Worm (Caenorhabditis elegans) whole organism, L1 larva: ENCODE results near the gene drp-1.

Source experiments
- C04F5.9 ChIP-seq: sonication (generic microtip); optimal IDR thresholded peaks from 2 replicates; lab custom pipeline; 2016; ENCODE audit warnings: missing genetic modification characterization, missing compliant biosample characterization
- C34B4.2 ChIP-seq: sonication (generic microtip); optimal IDR thresholded peaks from 2 replicates; lab custom pipeline; 2017; ENCODE audit warnings: mild to moderate bottlenecking, missing genetic modification characterization, missing compliant biosample characterization
- Y116A8C.19 ChIP-seq: sonication (generic microtip); optimal IDR thresholded peaks from 2 replicates; lab custom pipeline; 2016; ENCODE audit warnings: missing compliant biosample characterization, missing genetic modification characterization, borderline replicate concordance
- ama-1 ChIP-seq: fragments of 150-350 bp; optimal IDR thresholded peaks from 2 replicates; lab custom pipeline; 2014
- ceh-63 ChIP-seq: fragments of 200-800 bp; sonication (Bioruptor generic); optimal IDR thresholded peaks from 2 replicates; lab custom pipeline; 2018; ENCODE audit warnings: mild to moderate bottlenecking, missing genetic modification characterization, missing compliant biosample characterization
- ceh-8 ChIP-seq: fragments of 200-800 bp; sonication (Bioruptor generic); optimal IDR thresholded peaks from 2 replicates; lab custom pipeline; 2018; ENCODE audit warnings: mild to moderate bottlenecking, missing genetic modification characterization, moderate library complexity, missing compliant biosample characterization
- ceh-82 ChIP-seq, 3 experiments: fragments of 150-350 bp in 1 of 3; sonication (generic microtip) in 2 of 3; optimal IDR thresholded peaks; 2 replicates each; lab custom pipeline; 2014 to 2017; ENCODE audit warnings: missing biosample characterization in 3 of 3, missing genetic modification characterization in 3 of 3
- ceh-88 ChIP-seq: fragments of 200-800 bp; sonication (Bioruptor generic); IDR thresholded peaks from 2 replicates; pipeline ENCODE4 v1.3.6; 2022; ENCODE audit warnings: missing genetic modification characterization, missing compliant biosample characterization
- dpl-1 ChIP-seq, 3 experiments: fragments of 150-350 bp in 2 of 3; sonication (generic microtip) in 1 of 3; optimal IDR thresholded peaks; 2 replicates each; lab custom pipeline; 2014 to 2017; ENCODE audit warnings: missing biosample characterization in 3 of 3, missing genetic modification characterization in 3 of 3, missing genetic modification reagents in 3 of 3
- dsc-1 ChIP-seq: sonication (generic microtip); optimal IDR thresholded peaks from 2 replicates; lab custom pipeline; 2016; ENCODE audit warnings: mild to moderate bottlenecking, missing genetic modification characterization, missing compliant biosample characterization
- efl-1 ChIP-seq, 4 experiments: fragments of 150-350 bp; optimal IDR thresholded peaks in 3 of 4; peaks in 1 of 4; 1 replicate in 1 of 4; 2 replicates in 3 of 4; lab custom pipeline; 2014; ENCODE audit warnings: missing biosample characterization in 2 of 4, missing genetic modification characterization in 2 of 4, missing genetic modification reagents in 2 of 4
- efl-3 ChIP-seq: fragments of 200-800 bp; sonication (Bioruptor generic); optimal IDR thresholded peaks from 2 replicates; lab custom pipeline; 2018; ENCODE audit warnings: mild to moderate bottlenecking, missing genetic modification characterization, missing compliant biosample characterization
- elt-2 ChIP-seq: sonication (generic microtip); optimal IDR thresholded peaks from 2 replicates; lab custom pipeline; 2016; ENCODE audit warnings: missing genetic modification characterization, mild to moderate bottlenecking, inconsistent platforms, missing compliant biosample characterization, missing genetic modification reagents
- elt-3 ChIP-seq, 6 experiments: fragments of 150-350 bp in 1 of 6; sonication (generic microtip); optimal IDR thresholded peaks; 2 replicates each; lab custom pipeline; 2017 to 2018; ENCODE audit warnings: missing biosample characterization in 6 of 6, missing genetic modification characterization in 6 of 6, inconsistent platforms in 1 of 6
- ets-5 ChIP-seq: fragments of 200-800 bp; sonication (Bioruptor generic); IDR thresholded peaks from 2 replicates; pipeline ENCODE4 v1.3.6; 2022; ENCODE audit warnings: missing genetic modification characterization, missing compliant biosample characterization
- fkh-4 ChIP-seq: sonication (generic microtip); optimal IDR thresholded peaks from 2 replicates; lab custom pipeline; 2016; ENCODE audit warnings: missing compliant biosample characterization, missing genetic modification characterization, borderline replicate concordance
- fkh-8 ChIP-seq: sonication (generic microtip); optimal IDR thresholded peaks from 2 replicates; lab custom pipeline; 2016; ENCODE audit warnings: mild to moderate bottlenecking, missing genetic modification characterization, missing compliant biosample characterization
- hlh-4 ChIP-seq: sonication (generic microtip); optimal IDR thresholded peaks from 2 replicates; lab custom pipeline; 2016; ENCODE audit warnings: mild to moderate bottlenecking, missing genetic modification characterization, missing compliant biosample characterization
- irx-1 ChIP-seq: sonication (generic microtip); optimal IDR thresholded peaks from 2 replicates; lab custom pipeline; 2016; ENCODE audit warnings: missing genetic modification characterization, missing compliant biosample characterization
- jun-1 ChIP-seq: fragments of 150-350 bp; optimal IDR thresholded peaks from 2 replicates; lab custom pipeline; 2014; ENCODE audit warnings: missing biosample characterization, missing genetic modification reagents, missing genetic modification characterization
- lin-14 ChIP-seq: fragments of 200-800 bp; sonication (Bioruptor generic); optimal IDR thresholded peaks from 2 replicates; lab custom pipeline; 2018; ENCODE audit warnings: mild to moderate bottlenecking, missing genetic modification characterization, moderate library complexity, missing compliant biosample characterization
- lin-15B ChIP-seq: fragments of 150-350 bp; sonication (generic microtip); optimal IDR thresholded peaks from 3 replicates; lab custom pipeline; 2014; ENCODE audit warnings: missing biosample characterization, missing genetic modification characterization
- lin-35 ChIP-seq, 2 experiments: fragments of 150-350 bp; optimal IDR thresholded peaks; 2 replicates each; lab custom pipeline; 2014; ENCODE audit warnings: missing biosample characterization in 2 of 2, missing genetic modification characterization in 2 of 2, missing genetic modification reagents in 2 of 2
- lin-39 ChIP-seq: fragments of 150-350 bp; optimal IDR thresholded peaks from 2 replicates; lab custom pipeline; 2014; ENCODE audit warnings: missing biosample characterization, missing genetic modification reagents, missing genetic modification characterization
- lir-3 ChIP-seq: sonication (generic microtip); optimal IDR thresholded peaks from 2 replicates; lab custom pipeline; 2016; ENCODE audit warnings: mild to moderate bottlenecking, missing genetic modification characterization, moderate library complexity, missing compliant biosample characterization; ENCODE audit not compliant: poor library complexity
- lsy-2 ChIP-seq, 2 experiments: fragments of 150-350 bp; optimal IDR thresholded peaks; 2 replicates each; lab custom pipeline; 2014; ENCODE audit warnings: missing biosample characterization in 2 of 2, missing genetic modification characterization in 2 of 2
- mab-9 ChIP-seq: fragments of 200-800 bp; sonication (Bioruptor generic); IDR thresholded peaks from 2 replicates; pipeline ENCODE4 v1.3.6; 2022; ENCODE audit warnings: missing genetic modification reagents, missing genetic modification characterization, missing compliant biosample characterization
- mdl-1 ChIP-seq, 2 experiments: fragments of 150-350 bp; optimal IDR thresholded peaks; 2 replicates each; lab custom pipeline; 2014 to 2017; ENCODE audit warnings: missing biosample characterization in 2 of 2, missing genetic modification characterization in 2 of 2, inconsistent platforms in 1 of 2
- mef-2 ChIP-seq: fragments of 150-350 bp; optimal IDR thresholded peaks from 2 replicates; lab custom pipeline; 2014; ENCODE audit warnings: missing biosample characterization, missing genetic modification characterization
- mep-1 ChIP-seq: fragments of 150-350 bp; optimal IDR thresholded peaks from 2 replicates; lab custom pipeline; 2014; ENCODE audit warnings: missing biosample characterization, missing genetic modification characterization
- nhr-20 ChIP-seq: sonication (generic microtip); optimal IDR thresholded peaks from 2 replicates; lab custom pipeline; 2016; ENCODE audit warnings: mild to moderate bottlenecking, missing genetic modification characterization, missing compliant biosample characterization
- nhr-237 ChIP-seq: fragments of 150-350 bp; optimal IDR thresholded peaks from 2 replicates; lab custom pipeline; 2014; ENCODE audit warnings: missing biosample characterization, missing genetic modification characterization
- nhr-47 ChIP-seq: sonication (generic microtip); optimal IDR thresholded peaks from 2 replicates; lab custom pipeline; 2016; ENCODE audit warnings: mild to moderate bottlenecking, missing genetic modification characterization, moderate library complexity, missing compliant biosample characterization
- nhr-71 ChIP-seq: sonication (generic microtip); optimal IDR thresholded peaks from 2 replicates; lab custom pipeline; 2016; ENCODE audit warnings: mild to moderate bottlenecking, missing genetic modification characterization, moderate library complexity, missing compliant biosample characterization
- nhr-77 ChIP-seq: fragments of 150-350 bp; optimal IDR thresholded peaks from 2 replicates; lab custom pipeline; 2014; ENCODE audit warnings: missing biosample characterization, missing genetic modification characterization
- nhr-84 ChIP-seq: sonication (generic microtip); optimal IDR thresholded peaks from 2 replicates; lab custom pipeline; 2017; ENCODE audit warnings: missing biosample characterization, missing genetic modification characterization
- nhr-85 ChIP-seq: sonication (generic microtip); peaks from one replicate; lab custom pipeline; 2016; ENCODE audit warnings: missing genetic modification characterization, inconsistent platforms, missing compliant biosample characterization
- pag-3 ChIP-seq: sonication (generic microtip); optimal IDR thresholded peaks from 2 replicates; lab custom pipeline; 2017; ENCODE audit warnings: missing genetic modification characterization, mild to moderate bottlenecking, missing compliant biosample characterization, antibody characterized with exemption, borderline replicate concordance; ENCODE audit not compliant: insufficient read depth
- pax-3 ChIP-seq: fragments of 200-800 bp; sonication (Bioruptor generic); optimal IDR thresholded peaks from 2 replicates; lab custom pipeline; 2018; ENCODE audit warnings: mild to moderate bottlenecking, missing genetic modification characterization, moderate library complexity, missing compliant biosample characterization
- pqm-1 ChIP-seq: sonication (generic microtip); optimal IDR thresholded peaks from 3 replicates; lab custom pipeline; 2017; ENCODE audit warnings: missing biosample characterization, missing genetic modification characterization
- rnt-1 ChIP-seq: sonication (generic microtip); optimal IDR thresholded peaks from 2 replicates; lab custom pipeline; 2016; ENCODE audit warnings: mild to moderate bottlenecking, missing genetic modification characterization, moderate library complexity, missing compliant biosample characterization
- snu-23 ChIP-seq: sonication (generic microtip); optimal IDR thresholded peaks from 2 replicates; lab custom pipeline; 2016; ENCODE audit warnings: missing genetic modification characterization, missing compliant biosample characterization
- sptf-1 ChIP-seq: fragments of 150-350 bp; optimal IDR thresholded peaks from 2 replicates; lab custom pipeline; 2014; ENCODE audit warnings: missing biosample characterization, missing genetic modification characterization
- tlp-1 ChIP-seq: fragments of 150-350 bp; optimal IDR thresholded peaks from 2 replicates; lab custom pipeline; 2014; ENCODE audit warnings: missing biosample characterization, missing genetic modification characterization
- unc-30 ChIP-seq: sonication (generic microtip); optimal IDR thresholded peaks from 2 replicates; lab custom pipeline; 2017; ENCODE audit warnings: missing biosample characterization, missing genetic modification characterization
- unc-62 ChIP-seq: fragments of 150-350 bp; optimal IDR thresholded peaks from 2 replicates; lab custom pipeline; 2014; ENCODE audit warnings: missing biosample characterization, missing genetic modification reagents, missing genetic modification characterization
- unc-86 ChIP-seq: sonication (generic microtip); optimal IDR thresholded peaks from 2 replicates; lab custom pipeline; 2016; ENCODE audit warnings: missing genetic modification characterization, missing compliant biosample characterization
- xbp-1 ChIP-seq: sonication (generic microtip); optimal IDR thresholded peaks from 2 replicates; lab custom pipeline; 2016; ENCODE audit warnings: missing genetic modification characterization, missing compliant biosample characterization
- zip-4 ChIP-seq: fragments of 200-800 bp; sonication (Bioruptor generic); optimal IDR thresholded peaks from 2 replicates; lab custom pipeline; 2018; ENCODE audit warnings: mild to moderate bottlenecking, missing genetic modification characterization, moderate library complexity, missing compliant biosample characterization

Gene drp-1

ce11 chrIV:5582267-5582666 lies 44.0 kb downstream of the drp-1 start:
- TF ChIP-seq nhr-237 (tag; lab: Kevin White, UChicago) (no peak), Y116A8C.19 (tag; lab: Kevin White, UChicago) (no peak), rnt-1 (no peak), nhr-20 (tag; lab: Kevin White, UChicago) (peak; percentile 31), zip-4 (GFP tag; lab: Kevin White, UChicago) (no peak), C34B4.2 (tag; lab: Kevin White, UChicago) (no peak), efl-1 (optimal IDR thresholded peaks at IDR 0.05; lab: Kevin White, UChicago) (peak in 1 of 2 experiments; percentile 7), efl-1 (GFP tag; optimal IDR thresholded peaks at IDR 0.05 in 1 of 2; lab: Kevin White, UChicago) (no peak), xbp-1 (tag; lab: Kevin White, UChicago) (no peak), mdl-1 (tag; optimal IDR thresholded peaks at IDR 0.05; lab: Kevin White, UChicago) (peak in 1 of 2 experiments; percentile 54), nhr-85 (tag; lab: Kevin White, UChicago) (no peak), unc-62 (GFP tag; lab: Kevin White, UChicago) (no peak), sptf-1 (tag; lab: Kevin White, UChicago) (no peak), lin-15B (tag; lab: Kevin White, UChicago) (no peak), unc-86 (tag; lab: Kevin White, UChicago) (peak; percentile 17), lin-14 (peak; percentile 77), C04F5.9 (tag; lab: Kevin White, UChicago) (no peak), ama-1 (no peak), hlh-4 (tag; lab: Kevin White, UChicago) (no peak), fkh-8 (tag; lab: Kevin White, UChicago) (peak; percentile 83), pqm-1 (no peak), jun-1 (tag; lab: Kevin White, UChicago) (peak; percentile 10), dsc-1 (no peak), elt-3 (tag; optimal IDR thresholded peaks at IDR 0.05; lab: Kevin White, UChicago) (peak in 1 of 6 experiments; percentile 8), mep-1 (tag; lab: Kevin White, UChicago) (peak; percentile 7), lin-39 (no peak), lin-35 (GFP tag; optimal IDR thresholded peaks at IDR 0.05; lab: Kevin White, UChicago) (peak; percentile 2 to 41), nhr-71 (tag; lab: Kevin White, UChicago) (peak; percentile 58), ceh-8 (GFP tag; lab: Kevin White, UChicago) (peak; percentile 13), nhr-77 (tag; lab: Kevin White, UChicago) (no peak), snu-23 (GFP tag; lab: Kevin White, UChicago) (peak; percentile 46), lsy-2 (tag; optimal IDR thresholded peaks at IDR 0.05; lab: Kevin White, UChicago) (peak in 1 of 2 experiments; percentile 46), pax-3 (no peak), nhr-47 (tag; lab: Kevin White, UChicago) (peak; percentile 29), mab-9 (GFP tag; lab: Robert Waterston, UW) (no peak), pag-3 (tag; lab: Kevin White, UChicago) (no peak), tlp-1 (tag; lab: Kevin White, UChicago) (no peak)

ce11 chrIV:5582760-5583159 lies 44.5 kb downstream of the drp-1 start:
- TF ChIP-seq efl-1 (optimal IDR thresholded peaks at IDR 0.05; lab: Kevin White, UChicago), result no peak
- peak in 1 of 2 experiments; percentile 60 for TF ChIP-seq efl-1 (GFP tag; optimal IDR thresholded peaks at IDR 0.05 in 1 of 2; lab: Kevin White, UChicago)
- no peak for TF ChIP-seq fkh-8 (tag; lab: Kevin White, UChicago)
- no peak for TF ChIP-seq lir-3 (tag; lab: Kevin White, UChicago)
- TF ChIP-seq xbp-1 (tag; lab: Kevin White, UChicago), result peak; percentile 83

- no peak for TF ChIP-seq dpl-1 (GFP tag; optimal IDR thresholded peaks at IDR 0.05; lab: Kevin White, UChicago)
- TF ChIP-seq mdl-1 (tag; optimal IDR thresholded peaks at IDR 0.05; lab: Kevin White, UChicago), result no peak
- no peak for TF ChIP-seq pqm-1
- no peak for TF ChIP-seq elt-2 (tag; lab: Kevin White, UChicago)
- peak; percentile 18 for TF ChIP-seq lin-14
- TF ChIP-seq nhr-20 (tag; lab: Kevin White, UChicago), result peak; percentile 16
- no peak for TF ChIP-seq ets-5
- no peak for TF ChIP-seq efl-3
- TF ChIP-seq ceh-82 (tag; optimal IDR thresholded peaks at IDR 0.05; lab: Kevin White, UChicago), result no peak
- TF ChIP-seq nhr-84 (tag; lab: Kevin White, UChicago), result no peak
- TF ChIP-seq ceh-63 (GFP tag; lab: Kevin White, UChicago), result no peak
- no peak for TF ChIP-seq lin-15B (tag; lab: Kevin White, UChicago)
- no peak for TF ChIP-seq ceh-88 (GFP tag; lab: Robert Waterston, UW)
- TF ChIP-seq irx-1 (tag; lab: Kevin White, UChicago), result no peak
- TF ChIP-seq unc-30 (tag; lab: Kevin White, UChicago), result no peak
- TF ChIP-seq fkh-4 (tag; lab: Kevin White, UChicago), result no peak
- no peak for TF ChIP-seq mef-2 (tag; lab: Kevin White, UChicago)
- TF ChIP-seq lin-35 (GFP tag; optimal IDR thresholded peaks at IDR 0.05; lab: Kevin White, UChicago), result peak in 1 of 2 experiments; percentile 54
These were observed 44.9 kb downstream of the drp-1 start for ce11 chrIV:5583184-5583583.
